Worm (Caenorhabditis elegans) whole organism, L3 larva: Measurements from ENCODE around the gene F27E5.8.

ENCODE experiments used
- R02D3.7 ChIP-seq: fragments of 150-350 bp; optimal IDR thresholded peaks from 2 replicates; lab custom pipeline; 2014; ENCODE audit warnings: missing biosample characterization, missing genetic modification characterization
- aly-2 ChIP-seq: fragments of 150-350 bp; optimal IDR thresholded peaks from 2 replicates; lab custom pipeline; 2014; ENCODE audit warnings: missing biosample characterization, missing genetic modification characterization
- ama-1 ChIP-seq: fragments of 150-350 bp; optimal IDR thresholded peaks from 2 replicates; lab custom pipeline; 2018
- ceh-16 ChIP-seq: sonication (generic microtip); optimal IDR thresholded peaks from 2 replicates; lab custom pipeline; 2017; ENCODE audit warnings: missing biosample characterization, missing genetic modification characterization
- ceh-28 ChIP-seq: fragments of 150-350 bp; optimal IDR thresholded peaks from 2 replicates; lab custom pipeline; 2014; ENCODE audit warnings: missing biosample characterization, missing genetic modification reagents, missing genetic modification characterization
- ceh-82 ChIP-seq: fragments of 150-350 bp; optimal IDR thresholded peaks from 2 replicates; lab custom pipeline; 2014; ENCODE audit warnings: missing biosample characterization, missing genetic modification characterization
- ceh-9 ChIP-seq: sonication (generic microtip); optimal IDR thresholded peaks from 2 replicates; lab custom pipeline; 2018; ENCODE audit warnings: missing biosample characterization, missing genetic modification characterization
- egl-5 ChIP-seq: fragments of 150-350 bp; optimal IDR thresholded peaks from 2 replicates; lab custom pipeline; 2017; ENCODE audit warnings: missing biosample characterization, missing genetic modification reagents, missing genetic modification characterization, inconsistent platforms
- elt-1 ChIP-seq: fragments of 150-350 bp; optimal IDR thresholded peaks from 2 replicates; lab custom pipeline; 2014; ENCODE audit warnings: missing biosample characterization, missing genetic modification characterization
- elt-2 ChIP-seq: sonication (generic microtip); optimal IDR thresholded peaks from 2 replicates; lab custom pipeline; 2016; ENCODE audit warnings: missing genetic modification reagents, mild to moderate bottlenecking, missing genetic modification characterization, missing compliant biosample characterization
- elt-3 ChIP-seq, 3 experiments: fragments of 150-350 bp in 1 of 3; sonication (generic microtip) in 2 of 3; optimal IDR thresholded peaks; 2 replicates in 2 of 3; 4 replicates in 1 of 3; lab custom pipeline; 2014 to 2017; ENCODE audit warnings: missing biosample characterization in 3 of 3, missing genetic modification characterization in 3 of 3
- eor-1 ChIP-seq, 2 experiments: fragments of 150-350 bp; optimal IDR thresholded peaks; 2 replicates each; lab custom pipeline; 2014 to 2018; ENCODE audit warnings: missing biosample characterization in 2 of 2, missing genetic modification characterization in 2 of 2
- fos-1 ChIP-seq: fragments of 150-350 bp; optimal IDR thresholded peaks from 2 replicates; lab custom pipeline; 2014; ENCODE audit warnings: missing biosample characterization, missing genetic modification characterization
- hmg-11 ChIP-seq: sonication (generic microtip); optimal IDR thresholded peaks from 2 replicates; lab custom pipeline; 2016; ENCODE audit warnings: missing genetic modification characterization, missing compliant biosample characterization
- jun-1 ChIP-seq: fragments of 150-350 bp; optimal IDR thresholded peaks from 2 replicates; lab custom pipeline; 2014; ENCODE audit warnings: missing biosample characterization, missing genetic modification reagents, missing genetic modification characterization
- lin-15B ChIP-seq: fragments of 150-350 bp; optimal IDR thresholded peaks from 2 replicates; lab custom pipeline; 2014; ENCODE audit warnings: missing biosample characterization, missing genetic modification characterization
- mml-1 ChIP-seq: fragments of 150-350 bp; sonication (generic microtip); optimal IDR thresholded peaks from 3 replicates; lab custom pipeline; 2014; ENCODE audit warnings: missing biosample characterization, missing genetic modification characterization
- nfya-1 ChIP-seq: sonication (generic microtip); optimal IDR thresholded peaks from 2 replicates; lab custom pipeline; 2017; ENCODE audit warnings: missing genetic modification characterization, mild to moderate bottlenecking, missing compliant biosample characterization, antibody characterized with exemption, moderate library complexity; ENCODE audit not compliant: insufficient read depth
- nhr-12 ChIP-seq: fragments of 150-350 bp; optimal IDR thresholded peaks from 2 replicates; lab custom pipeline; 2014; ENCODE audit warnings: missing biosample characterization, missing genetic modification characterization
- nhr-23 ChIP-seq: fragments of 150-350 bp; optimal IDR thresholded peaks from 2 replicates; lab custom pipeline; 2014; ENCODE audit warnings: missing biosample characterization, missing genetic modification reagents, missing genetic modification characterization
- nhr-237 ChIP-seq: fragments of 150-350 bp; optimal IDR thresholded peaks from 2 replicates; lab custom pipeline; 2014; ENCODE audit warnings: missing biosample characterization, missing genetic modification characterization
- nhr-25 ChIP-seq: sonication (generic microtip); optimal IDR thresholded peaks from 2 replicates; lab custom pipeline; 2017; ENCODE audit warnings: missing biosample characterization, missing genetic modification characterization
- nhr-28 ChIP-seq: fragments of 150-350 bp; optimal IDR thresholded peaks from 2 replicates; lab custom pipeline; 2014; ENCODE audit warnings: missing biosample characterization, missing genetic modification characterization
- nhr-43 ChIP-seq: sonication (generic microtip); optimal IDR thresholded peaks from 2 replicates; lab custom pipeline; 2016; ENCODE audit warnings: mild to moderate bottlenecking, missing genetic modification characterization, missing compliant biosample characterization; ENCODE audit not compliant: poor library complexity, severe bottlenecking
- nhr-67 ChIP-seq: fragments of 150-350 bp; optimal IDR thresholded peaks from 2 replicates; lab custom pipeline; 2014; ENCODE audit warnings: missing biosample characterization, missing genetic modification characterization
- nhr-77 ChIP-seq: fragments of 150-350 bp; optimal IDR thresholded peaks from 2 replicates; lab custom pipeline; 2014; ENCODE audit warnings: missing biosample characterization, missing genetic modification characterization
- pha-4 ChIP-seq: fragments of 150-350 bp; optimal IDR thresholded peaks from 2 replicates; lab custom pipeline; 2014; ENCODE audit warnings: missing biosample characterization, missing genetic modification reagents, missing genetic modification characterization
- sea-2 ChIP-seq: fragments of 150-350 bp; sonication (generic microtip); optimal IDR thresholded peaks from 4 replicates; lab custom pipeline; 2014; ENCODE audit warnings: missing biosample characterization, missing genetic modification reagents, missing genetic modification characterization
- skn-1 ChIP-seq: fragments of 150-350 bp; optimal IDR thresholded peaks from 2 replicates; lab custom pipeline; 2014; ENCODE audit warnings: missing biosample characterization, missing genetic modification characterization
- snpc-4 ChIP-seq: fragments of 150-350 bp; optimal IDR thresholded peaks from 2 replicates; lab custom pipeline; 2014; ENCODE audit warnings: missing biosample characterization, missing genetic modification characterization
- tbx-2 ChIP-seq: sonication (generic microtip); optimal IDR thresholded peaks from 2 replicates; lab custom pipeline; 2016; ENCODE audit warnings: mild to moderate bottlenecking, missing genetic modification characterization, missing compliant biosample characterization
- unc-39 ChIP-seq: sonication (generic microtip); optimal IDR thresholded peaks from 4 replicates; lab custom pipeline; 2017; ENCODE audit warnings: missing biosample characterization, missing genetic modification characterization
- zag-1 ChIP-seq: fragments of 150-350 bp; optimal IDR thresholded peaks from 2 replicates; lab custom pipeline; 2014; ENCODE audit warnings: missing biosample characterization, missing genetic modification characterization
- ztf-11 ChIP-seq: fragments of 150-350 bp; optimal IDR thresholded peaks from 2 replicates; lab custom pipeline; 2014; ENCODE audit warnings: missing biosample characterization, missing genetic modification characterization
- ztf-4 ChIP-seq: fragments of 150-350 bp; optimal IDR thresholded peaks from 2 replicates; lab custom pipeline; 2014; ENCODE audit warnings: missing biosample characterization, missing genetic modification characterization

F27E5.8 gene

ce11 chrII:10127389-10127788, at the start of gene F27E5.8:
TSS of gene F27E5.8 (minus strand) at chrII:10127489.
- TF ChIP-seq nhr-43 (no peak), jun-1 (tag; lab: Kevin White, UChicago) (no peak), elt-1 (tag; lab: Kevin White, UChicago) (no peak), lin-15B (tag; lab: Kevin White, UChicago) (no peak), egl-5 (tag; lab: Kevin White, UChicago) (no peak), ceh-16 (no peak), elt-3 (tag; optimal IDR thresholded peaks at IDR 0.05; lab: Kevin White, UChicago) (no peak)

ce11 chrII:10174338-10174737, 47.0 kb upstream of the F27E5.8 start, which contains the start of gene F33H1.4:
TSS of gene F33H1.4 (plus strand) at chrII:10174648.
- TF ChIP-seq pha-4 (peak; percentile 84), nhr-43 (peak; percentile 36), nhr-25 (tag; lab: Kevin White, UChicago) (peak; percentile 71), lin-15B (tag; lab: Kevin White, UChicago) (peak; percentile 97), ama-1 (lab: Kevin White, UChicago) (peak; percentile 68), nhr-12 (no peak), elt-2 (tag; lab: Kevin White, UChicago) (peak; percentile 29), ceh-28 (tag; lab: Kevin White, UChicago) (no peak), fos-1 (no peak), ceh-9 (tag; lab: Kevin White, UChicago) (no peak), nhr-23 (peak; percentile 57), jun-1 (tag; lab: Kevin White, UChicago) (peak; percentile 32), R02D3.7 (tag; lab: Kevin White, UChicago) (peak; percentile 58), sea-2 (GFP tag; lab: Kevin White, UChicago) (no peak), nhr-77 (tag; lab: Kevin White, UChicago) (no peak)

- TF ChIP-seq nfya-1 (tag; lab: Kevin White, UChicago) (peak; percentile 47), nhr-28 (no peak), elt-1 (tag; lab: Kevin White, UChicago) (no peak), nhr-25 (tag; lab: Kevin White, UChicago) (no peak), snpc-4 (no peak), hmg-11 (tag; lab: Kevin White, UChicago) (peak; percentile 10), tbx-2 (no peak), ceh-82 (tag; lab: Kevin White, UChicago) (no peak), aly-2 (tag; lab: Kevin White, UChicago) (no peak), nhr-77 (tag; lab: Kevin White, UChicago) (no peak), ztf-11 (tag; lab: Kevin White, UChicago) (no peak), mml-1 (tag; lab: Kevin White, UChicago) (no peak), nhr-237 (no peak), pha-4 (peak; percentile 69), lin-15B (tag; lab: Kevin White, UChicago) (peak; percentile 66), nhr-12 (no peak), unc-39 (tag; lab: Kevin White, UChicago) (no peak)
Observed at ce11 chrII:10172436-10172973, 45.2 kb upstream of the F27E5.8 start, which contains the start of gene wbp-11. TSS of gene wbp-11 (plus strand) at chrII:10172923.

- TF ChIP-seq hmg-11 (tag; lab: Kevin White, UChicago) (no peak), ceh-9 (tag; lab: Kevin White, UChicago) (no peak), ztf-4 (tag; lab: Kevin White, UChicago) (no peak), eor-1 (tag; optimal IDR thresholded peaks at IDR 0.05; lab: Kevin White, UChicago) (no peak), unc-39 (tag; lab: Kevin White, UChicago) (no peak), nhr-12 (no peak), skn-1 (no peak), zag-1 (tag; lab: Kevin White, UChicago) (no peak), elt-2 (tag; lab: Kevin White, UChicago) (no peak), nhr-67 (tag; lab: Kevin White, UChicago) (no peak), nhr-25 (tag; lab: Kevin White, UChicago) (no peak)
Observed at ce11 chrII:10170837-10171318, 43.6 kb upstream of the F27E5.8 start, which contains the start of gene gpd-4. TSS of gene gpd-4 (plus strand) at chrII:10171268.
